Worm (Caenorhabditis elegans): ENCODE results near the gene C47E12.11.

The C47E12.11 gene

DNA sequence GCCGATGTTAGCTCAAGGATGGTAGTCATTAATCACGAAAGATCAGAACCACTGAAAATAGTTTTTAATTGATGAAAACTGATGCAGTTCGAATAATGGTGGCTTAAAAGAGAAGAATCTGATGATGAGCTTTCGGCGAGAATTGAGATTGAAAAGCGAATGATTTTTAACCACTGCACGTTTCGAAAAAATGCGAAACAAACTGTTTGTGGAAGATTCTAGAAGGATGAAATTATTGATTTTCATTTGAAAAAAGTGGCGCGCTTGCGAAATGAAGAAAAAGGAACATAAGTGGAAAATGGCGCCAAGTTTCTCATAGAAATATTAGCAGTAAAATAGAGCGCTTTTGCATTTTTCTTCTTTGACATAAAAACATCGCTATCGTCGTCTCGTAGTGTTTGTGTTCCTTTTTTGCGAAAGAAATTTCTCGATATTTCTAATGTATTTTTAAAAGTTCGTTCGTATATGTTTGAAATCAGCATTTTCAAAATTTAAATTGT, 25.7 kb downstream of the C47E12.11 start, which contains the start of gene uba-1 (continued):
- TF ChIP-seq lin-1 (GFP tag; IDR thresholded peaks at IDR 0.05) (no peak), T20F7.1 (GFP tag; optimal IDR thresholded peaks at IDR 0.05) (peak; percentile 78), ceh-28 (tag; optimal IDR thresholded peaks at IDR 0.05) (no peak), mep-1 (tag; optimal IDR thresholded peaks at IDR 0.05) (peak; percentile 80), nhr-77 (tag; optimal IDR thresholded peaks at IDR 0.05) (peak; percentile 19), pqm-1 (tag; optimal IDR thresholded peaks at IDR 0.05) (no peak), nhr-111 (GFP tag; optimal IDR thresholded peaks at IDR 0.05) (no peak), daf-16 (GFP tag; optimal IDR thresholded peaks at IDR 0.05) (peak in 1 of 2 experiments; percentile 45), daf-16 (tag; optimal IDR thresholded peaks at IDR 0.05) (peak; percentile 65), madf-9 (GFP tag; conservative IDR thresholded peaks at IDR 0.05) (no peak), lin-13 (GFP tag; optimal IDR thresholded peaks at IDR 0.05) (no peak), nhr-102 (tag; optimal IDR thresholded peaks at IDR 0.05) (peak; percentile 77), mxl-2 (GFP tag; conservative IDR thresholded peaks at IDR 0.05) (no peak), ceh-20 (GFP tag; IDR thresholded peaks at IDR 0.05) (0 out of 2 replicates have a peak, but pooled peaks have one; percentile 24), dmd-8 (GFP tag; IDR thresholded peaks at IDR 0.05) (no peak), saeg-2 (GFP tag; IDR thresholded peaks at IDR 0.05) (no peak), skn-1 (tag; optimal IDR thresholded peaks at IDR 0.05) (no peak), mes-2 (tag; optimal IDR thresholded peaks at IDR 0.05; ENCODE audit: poor library complexity, severe bottlenecking) (peak; percentile 57), nhr-237 (tag; optimal IDR thresholded peaks at IDR 0.05) (no peak), lin-29 (GFP tag; IDR thresholded peaks at IDR 0.05) (no peak), ceh-82 (tag; optimal IDR thresholded peaks at IDR 0.05) (no peak), unc-130 (GFP tag; optimal IDR thresholded peaks at IDR 0.05) (peak; percentile 51), tag-97 (GFP tag; IDR thresholded peaks at IDR 0.05) (no peak), attf-4 (tag; optimal IDR thresholded peaks at IDR 0.05) (no peak), daf-19 (GFP tag; conservative IDR thresholded peaks at IDR 0.05) (peak; percentile 73; the same call in 1 of the 2 replicates), Y105C5A.15 (GFP tag; IDR thresholded peaks at IDR 0.05) (0 out of 2 replicates have a peak, but pooled peaks have one; percentile 18), nhr-48 (tag; optimal IDR thresholded peaks at IDR 0.05) (peak; percentile 53), F10B5.3 (tag; optimal IDR thresholded peaks at IDR 0.05) (no peak), lim-7 (GFP tag; IDR thresholded peaks at IDR 0.05) (no peak), spr-1 (tag; optimal IDR thresholded peaks at IDR 0.05) (peak; percentile 13), Y48G9A.11 (GFP tag; IDR thresholded peaks at IDR 0.05) (no peak), snpc-1.2 (GFP tag; IDR thresholded peaks at IDR 0.05) (0 out of 2 replicates have a peak, but pooled peaks have one; percentile 43), lsy-2 (tag; optimal IDR thresholded peaks at IDR 0.05) (peak in 1 of 2 experiments; percentile 69)

ce11 chrIV:9998487-9999218, 29.5 kb downstream of the C47E12.11 start, which contains the start of gene pyp-1:
Gene pyp-1 (minus strand): TSS chrIV:9998925.
- TF ChIP-seq rbr-2 (tag; optimal IDR thresholded peaks at IDR 0.05) (no peak), ceh-28 (tag; optimal IDR thresholded peaks at IDR 0.05) (no peak), lin-13 (GFP tag; optimal IDR thresholded peaks at IDR 0.05) (no peak), jun-1 (tag; optimal IDR thresholded peaks at IDR 0.05) (no peak), pha-4 (GFP tag; IDR thresholded peaks at IDR 0.05) (no peak), pha-4 (tag; optimal IDR thresholded peaks at IDR 0.05) (peak; percentile 48), hlh-30 (tag; optimal IDR thresholded peaks at IDR 0.05; ENCODE audit: insufficient read depth) (peak; percentile 30), nhr-42 (GFP tag; IDR thresholded peaks at IDR 0.05) (no peak), daf-8 (GFP tag; IDR thresholded peaks at IDR 0.05) (no peak), sdz-12 (GFP tag; optimal IDR thresholded peaks at IDR 0.05) (no peak), Y75B8A.6 (GFP tag; IDR thresholded peaks at IDR 0.05) (no peak), dve-1 (tag; optimal IDR thresholded peaks at IDR 0.05; ENCODE audit: insufficient read depth) (peak; percentile 74), lsy-2 (tag; optimal IDR thresholded peaks at IDR 0.05) (peak in 1 of 2 experiments; percentile 57), mxl-2 (GFP tag; conservative IDR thresholded peaks at IDR 0.05) (no peak), ztf-7 (tag; optimal IDR thresholded peaks at IDR 0.05) (no peak), madf-5 (GFP tag; IDR thresholded peaks at IDR 0.05) (no peak), T20F7.1 (GFP tag; optimal IDR thresholded peaks at IDR 0.05) (no peak), skn-1 (tag; optimal IDR thresholded peaks at IDR 0.05) (no peak), daf-19 (GFP tag; conservative IDR thresholded peaks at IDR 0.05) (no peak), lin-1 (GFP tag; IDR thresholded peaks at IDR 0.05) (no peak), F37D6.2 (tag; optimal IDR thresholded peaks at IDR 0.05) (no peak), tag-97 (GFP tag; IDR thresholded peaks at IDR 0.05) (no peak), dmd-8 (GFP tag; IDR thresholded peaks at IDR 0.05) (no peak), unc-130 (GFP tag; optimal IDR thresholded peaks at IDR 0.05) (peak; percentile 9), daf-12 (tag; optimal IDR thresholded peaks at IDR 0.05) (no peak), spr-3 (GFP tag; optimal IDR thresholded peaks at IDR 0.05) (no peak)

Data from whole organism, L4 larva.